Worm (Caenorhabditis elegans): Measurements from ENCODE around the gene glrx-22.

The glrx-22 gene

ce11 chrIV:8205272-8206098, 4.5 kb upstream of the glrx-22 start, which contains the start of gene hgrs-1:
hgrs-1 (minus strand) TSS chrIV:8206048.
- TF ChIP-seq unc-62 (GFP tag; optimal IDR thresholded peaks at IDR 0.05) (no peak), elt-3 (tag; optimal IDR thresholded peaks at IDR 0.05) (no peak), pqm-1 (tag; optimal IDR thresholded peaks at IDR 0.05) (no peak), aly-2 (tag; optimal IDR thresholded peaks at IDR 0.05) (no peak), nhr-23 (tag; optimal IDR thresholded peaks at IDR 0.05) (no peak), snpc-4 (tag; optimal IDR thresholded peaks at IDR 0.05) (peak; percentile 32), hmg-11 (tag; optimal IDR thresholded peaks at IDR 0.05) (peak; percentile 62), elt-2 (tag; optimal IDR thresholded peaks at IDR 0.05) (peak; percentile 8), nfya-1 (tag; optimal IDR thresholded peaks at IDR 0.05; ENCODE audit: insufficient read depth) (peak; percentile 76), tbx-2 (tag; optimal IDR thresholded peaks at IDR 0.05) (no peak), lin-15B (tag; optimal IDR thresholded peaks at IDR 0.05) (peak; percentile 38), ceh-28 (tag; optimal IDR thresholded peaks at IDR 0.05) (peak; percentile 36)

ce11 chrIV:8203555-8203954, 2.5 kb upstream of the glrx-22 start:
- no peak for TF ChIP-seq mml-1 (tag; optimal IDR thresholded peaks at IDR 0.05)

- no peak for TF ChIP-seq ZK546.5 (tag; optimal IDR thresholded peaks at IDR 0.05)
- peak; percentile 66 for TF ChIP-seq pha-4 (tag; optimal IDR thresholded peaks at IDR 0.05)
- TF ChIP-seq skn-1 (tag; optimal IDR thresholded peaks at IDR 0.05): peak; percentile 27
- peak; percentile 77 for TF ChIP-seq elt-2 (tag; optimal IDR thresholded peaks at IDR 0.05)
- peak; percentile 18 for TF ChIP-seq pqm-1 (tag; optimal IDR thresholded peaks at IDR 0.05)
Observed at ce11 chrIV:8199824-8200223, 1.2 kb downstream of the glrx-22 start.

- TF ChIP-seq pha-4 (tag; optimal IDR thresholded peaks at IDR 0.05) (no peak), lin-15B (tag; optimal IDR thresholded peaks at IDR 0.05) (no peak), nhr-28 (tag; optimal IDR thresholded peaks at IDR 0.05) (no peak), snpc-4 (tag; optimal IDR thresholded peaks at IDR 0.05) (no peak), R02D3.7 (tag; optimal IDR thresholded peaks at IDR 0.05) (no peak), nhr-23 (tag; optimal IDR thresholded peaks at IDR 0.05) (no peak), ztf-4 (tag; optimal IDR thresholded peaks at IDR 0.05) (no peak), nhr-77 (tag; optimal IDR thresholded peaks at IDR 0.05) (no peak), aly-2 (tag; optimal IDR thresholded peaks at IDR 0.05) (no peak), nfya-1 (tag; optimal IDR thresholded peaks at IDR 0.05; ENCODE audit: insufficient read depth) (no peak), fkh-2 (tag; optimal IDR thresholded peaks at IDR 0.05) (no peak), skn-1 (tag; optimal IDR thresholded peaks at IDR 0.05) (no peak), nhr-12 (tag; optimal IDR thresholded peaks at IDR 0.05) (no peak), lin-39 (tag; optimal IDR thresholded peaks at IDR 0.05) (no peak)
Observed at ce11 chrIV:8199274-8199673, 1.8 kb downstream of the glrx-22 start.

- TF ChIP-seq lsy-12 (tag; optimal IDR thresholded peaks at IDR 0.05): no peak
- no peak for TF ChIP-seq pqm-1 (tag; optimal IDR thresholded peaks at IDR 0.05)
- no peak for TF ChIP-seq fos-1 (tag; optimal IDR thresholded peaks at IDR 0.05)
- no peak for TF ChIP-seq R02D3.7 (tag; optimal IDR thresholded peaks at IDR 0.05)
- no peak for TF ChIP-seq fkh-2 (tag; optimal IDR thresholded peaks at IDR 0.05)
- TF ChIP-seq pha-4 (tag; optimal IDR thresholded peaks at IDR 0.05): no peak
- no peak for TF ChIP-seq nhr-11 (tag; optimal IDR thresholded peaks at IDR 0.05)
- no peak for TF ChIP-seq eor-1 (tag; optimal IDR thresholded peaks at IDR 0.05)
- no peak for TF ChIP-seq fkh-10 (GFP tag; optimal IDR thresholded peaks at IDR 0.05)
- no peak for TF ChIP-seq aly-2 (tag; optimal IDR thresholded peaks at IDR 0.05)
- TF ChIP-seq zag-1 (tag; optimal IDR thresholded peaks at IDR 0.05): no peak
- TF ChIP-seq nhr-43 (tag; optimal IDR thresholded peaks at IDR 0.05; ENCODE audit: poor library complexity, severe bottlenecking): no peak
- TF ChIP-seq mdl-1 (tag; optimal IDR thresholded peaks at IDR 0.05): no peak
- no peak for TF ChIP-seq skn-1 (tag; optimal IDR thresholded peaks at IDR 0.05)
- TF ChIP-seq ama-1 (optimal IDR thresholded peaks at IDR 0.05): no peak
Observed at ce11 chrIV:8198851-8199250, 2.2 kb downstream of the glrx-22 start, which contains the start of gene wsp-1. wsp-1 (minus strand) TSS chrIV:8198951.
